Fruit fly (Drosophila melanogaster): ENCODE measurements around the gene CG12099.

The CG12099 gene

DNA sequence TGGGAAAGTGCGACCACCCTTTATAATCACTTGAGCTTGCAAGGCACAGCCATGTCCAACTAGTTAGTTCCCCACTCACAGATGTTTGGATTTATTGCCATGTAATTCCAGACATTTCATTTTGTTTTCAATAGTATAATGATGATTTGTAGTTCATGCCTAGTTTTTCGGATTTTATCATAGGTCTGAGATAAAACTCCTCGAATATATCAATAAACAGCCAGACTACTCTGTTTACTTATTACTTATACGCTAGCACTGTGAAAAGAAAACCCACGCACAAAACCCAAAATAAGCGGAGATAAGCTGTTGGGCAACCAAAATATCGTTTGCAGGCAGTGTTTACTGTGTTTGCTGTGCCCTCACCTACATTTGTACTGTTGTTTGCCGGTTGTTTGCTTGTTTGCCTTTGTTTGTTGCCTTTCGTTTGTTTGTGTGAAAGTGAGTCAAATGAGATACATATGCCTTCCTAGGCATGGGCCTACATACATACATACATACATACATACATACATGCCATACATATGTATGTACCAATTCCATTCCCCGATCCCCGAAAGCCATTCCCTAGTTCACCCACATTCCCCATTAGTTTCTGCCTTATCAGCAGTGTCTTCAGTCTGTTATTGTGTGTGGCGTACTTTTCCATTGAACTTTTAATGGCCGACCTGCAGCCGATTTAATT is 21.0 kb upstream of the CG12099 start (continued):
- TF ChIP-seq ash1 (GFP tag; optimal IDR thresholded peaks at IDR 0.05) = peak; percentile 57
- TF ChIP-seq nerfin-2 (GFP tag; IDR thresholded peaks at IDR 0.05; ENCODE audit: partially characterized antibody) = no peak
- peak; percentile 52 for TF ChIP-seq Atf-2 (GFP tag; optimal IDR thresholded peaks at IDR 0.05)
- no peak for TF ChIP-seq inv (GFP tag; IDR thresholded peaks at IDR 0.05; ENCODE audit: partially characterized antibody)
- peak; percentile 79 for TF ChIP-seq CG7745 (tag; optimal IDR thresholded peaks at IDR 0.05)
- TF ChIP-seq unc-4 (GFP tag; IDR thresholded peaks at IDR 0.05; ENCODE audit: partially characterized antibody) = no peak
- TF ChIP-seq NfI (GFP tag; optimal IDR thresholded peaks at IDR 0.05) = peak; percentile 47
- TF ChIP-seq en (GFP tag; optimal IDR thresholded peaks at IDR 0.05) = peak; percentile 8
- TF ChIP-seq CG11695 (GFP tag; IDR thresholded peaks at IDR 0.05) = peak; percentile 55
- peak; percentile 98 for TF ChIP-seq sens (GFP tag)
- no peak for TF ChIP-seq dan (GFP tag; IDR thresholded peaks at IDR 0.05)
- TF ChIP-seq Stat92E (GFP tag; optimal IDR thresholded peaks at IDR 0.05) = no peak
- TF ChIP-seq bowl (GFP tag; IDR thresholded peaks at IDR 0.05) = no peak
- peak; percentile 64 for TF ChIP-seq sisA (GFP tag; IDR thresholded peaks at IDR 0.05)
- TF ChIP-seq fd3F (GFP tag; optimal IDR thresholded peaks at IDR 0.05) = no peak
- TF ChIP-seq CG17612 (GFP tag; IDR thresholded peaks at IDR 0.05) = no peak
- TF ChIP-seq CG4328 (GFP tag; optimal IDR thresholded peaks at IDR 0.05) = peak; percentile 71
- peak; percentile 73 for TF ChIP-seq cg (GFP tag; optimal IDR thresholded peaks at IDR 0.05)
- no peak for TF ChIP-seq peb (GFP tag; IDR thresholded peaks at IDR 0.05)
- no peak for TF ChIP-seq C15 (GFP tag; IDR thresholded peaks at IDR 0.05)
- no peak for TF ChIP-seq CG2199 (GFP tag; IDR thresholded peaks at IDR 0.05)
- peak; percentile 16; the same call in 1 of the 2 replicates for TF ChIP-seq Taf1 (GFP tag; IDR thresholded peaks at IDR 0.05)
- no peak for TF ChIP-seq cas (GFP tag; IDR thresholded peaks at IDR 0.05)
- no peak for TF ChIP-seq aop (GFP tag; IDR thresholded peaks at IDR 0.05)
- TF ChIP-seq jumu (GFP tag; optimal IDR thresholded peaks at IDR 0.05) = peak; percentile 18
- TF ChIP-seq zf30C (GFP tag; optimal IDR thresholded peaks at IDR 0.05) = no peak
- TF ChIP-seq CG10959 (GFP tag; IDR thresholded peaks at IDR 0.05) = peak; percentile 45; the same call in 1 of the 2 replicates
- TF ChIP-seq vnd (GFP tag; IDR thresholded peaks at IDR 0.05; ENCODE audit: partially characterized antibody) = no peak
- TF ChIP-seq CG3281 (GFP tag; optimal IDR thresholded peaks at IDR 0.05) = peak; percentile 52
- peak; percentile 48 for TF ChIP-seq CG10543 (GFP tag; optimal IDR thresholded peaks at IDR 0.05)
- peak; percentile 44 for TF ChIP-seq wor (GFP tag; IDR thresholded peaks at IDR 0.05)
- TF ChIP-seq CG12104 (GFP tag; optimal IDR thresholded peaks at IDR 0.05) = peak; percentile 63
- no peak for TF ChIP-seq H15 (GFP tag; IDR thresholded peaks at IDR 0.05)
- no peak for TF ChIP-seq Dref (GFP tag; IDR thresholded peaks at IDR 0.05)
- peak; percentile 41 for TF ChIP-seq Nf-YB (GFP tag; optimal IDR thresholded peaks at IDR 0.05)
- no peak for TF ChIP-seq Chrac-16 (GFP tag; optimal IDR thresholded peaks at IDR 0.05)
- no peak for TF ChIP-seq nom (GFP tag; optimal IDR thresholded peaks at IDR 0.05)
- TF ChIP-seq CG5180 (GFP tag; optimal IDR thresholded peaks at IDR 0.05) = peak; percentile 74
- TF ChIP-seq CG4282 (GFP tag; optimal IDR thresholded peaks at IDR 0.05) = peak; percentile 31
- TF ChIP-seq CG33213 (GFP tag; optimal IDR thresholded peaks at IDR 0.05) = peak; percentile 61
- peak; percentile 76 for TF ChIP-seq nerfin-1 (tag; optimal IDR thresholded peaks at IDR 0.05)
- TF ChIP-seq ara (GFP tag; IDR thresholded peaks at IDR 0.05) = peak; percentile 84
- TF ChIP-seq CG17328 (GFP tag; IDR thresholded peaks at IDR 0.05) = peak; percentile 70; the same call in 1 of the 2 replicates
- no peak for TF ChIP-seq bbx (GFP tag; IDR thresholded peaks at IDR 0.05; ENCODE audit: partially characterized antibody)
- peak; percentile 20 for TF ChIP-seq exex (tag; optimal IDR thresholded peaks at IDR 0.05)
- TF ChIP-seq MESR4 (GFP tag; optimal IDR thresholded peaks at IDR 0.05) = peak; percentile 0
- peak; percentile 28 for TF ChIP-seq caup (GFP tag; optimal IDR thresholded peaks at IDR 0.05; ENCODE audit: severe bottlenecking)
- TF ChIP-seq kni (GFP tag; optimal IDR thresholded peaks at IDR 0.05) = peak; percentile 97
- peak; percentile 89 for TF ChIP-seq CG10431 (GFP tag; optimal IDR thresholded peaks at IDR 0.05)
